Fruit fly (Drosophila melanogaster) whole organism, prepupa: ENCODE data around the gene Oat.

ENCODE experiments used
- Blimp-1 ChIP-seq: fragments of 200-800 bp; sonication (Bioruptor generic); optimal IDR thresholded peaks from 3 replicates; lab custom pipeline; 2017; ENCODE audit warnings: missing biosample characterization, missing genetic modification characterization, mild to moderate bottlenecking, moderate library complexity, missing genetic modification reagents
- CG11762 ChIP-seq: fragments of 200-800 bp; sonication (Bioruptor generic); optimal IDR thresholded peaks from 3 replicates; lab custom pipeline; 2016; ENCODE audit warnings: missing biosample characterization, missing genetic modification characterization; ENCODE audit not compliant: insufficient read depth
- CG1621 ChIP-seq: fragments of 200-800 bp; sonication (Bioruptor generic); optimal IDR thresholded peaks from 3 replicates; lab custom pipeline; 2018; ENCODE audit warnings: missing biosample characterization, mild to moderate bottlenecking, missing genetic modification characterization
- CG16779 ChIP-seq: fragments of 200-800 bp; sonication (Bioruptor generic); optimal IDR thresholded peaks from 3 replicates; lab custom pipeline; 2017; ENCODE audit warnings: missing biosample characterization, mild to moderate bottlenecking, missing genetic modification characterization
- CG3032 ChIP-seq: fragments of 200-800 bp; optimal IDR thresholded peaks from 2 replicates; lab custom pipeline; 2019; ENCODE audit warnings: missing biosample characterization, mild to moderate bottlenecking, missing genetic modification characterization, moderate library complexity
- CG31627 ChIP-seq: fragments of 200-800 bp; sonication (Bioruptor generic); optimal IDR thresholded peaks from 3 replicates; lab custom pipeline; 2016; ENCODE audit warnings: missing biosample characterization, missing genetic modification characterization
- CG34406 ChIP-seq: fragments of 200-800 bp; sonication (Bioruptor generic); optimal IDR thresholded peaks from 3 replicates; lab custom pipeline; 2016; ENCODE audit warnings: missing biosample characterization, missing genetic modification characterization
- CG3919 ChIP-seq: fragments of 200-800 bp; sonication (Bioruptor generic); optimal IDR thresholded peaks from 3 replicates; lab custom pipeline; 2016; ENCODE audit warnings: missing biosample characterization, missing genetic modification characterization
- CG4318 ChIP-seq: fragments of 200-800 bp; sonication (Bioruptor generic); optimal IDR thresholded peaks from 3 replicates; lab custom pipeline; 2017; ENCODE audit warnings: missing biosample characterization, mild to moderate bottlenecking, missing genetic modification characterization
- CG6276 ChIP-seq: fragments of 200-800 bp; sonication (Bioruptor generic); optimal IDR thresholded peaks from 2 replicates; lab custom pipeline; 2017; ENCODE audit warnings: missing biosample characterization, mild to moderate bottlenecking, missing genetic modification characterization
- CG6792 ChIP-seq: fragments of 200-800 bp; sonication (Bioruptor generic); optimal IDR thresholded peaks from 3 replicates; lab custom pipeline; 2016; ENCODE audit warnings: missing biosample characterization, missing genetic modification characterization
- CG6854 ChIP-seq: fragments of 200-800 bp; sonication (Bioruptor generic); optimal IDR thresholded peaks from 2 replicates; lab custom pipeline; 2017; ENCODE audit warnings: missing biosample characterization, mild to moderate bottlenecking, missing genetic modification characterization
- CG8119 ChIP-seq: fragments of 200-800 bp; sonication (Bioruptor generic); IDR thresholded peaks from 3 replicates; pipeline ENCODE4 v1.3.6; 2022; ENCODE audit warnings: missing biosample characterization, missing genetic modification characterization
- CG8319 ChIP-seq: fragments of 200-800 bp; sonication (Bioruptor generic); optimal IDR thresholded peaks from 3 replicates; lab custom pipeline; 2016; ENCODE audit warnings: missing biosample characterization, missing genetic modification characterization
- CG8632 ChIP-seq: fragments of 200-800 bp; sonication (Bioruptor generic); optimal IDR thresholded peaks from 3 replicates; lab custom pipeline; 2016; ENCODE audit warnings: missing biosample characterization, missing genetic modification characterization
- Eip75B ChIP-seq: fragments of 200-800 bp; sonication (Bioruptor generic); optimal IDR thresholded peaks from 3 replicates; lab custom pipeline; 2016; ENCODE audit warnings: missing biosample characterization, missing genetic modification characterization
- Eip93F ChIP-seq: fragments of 200-800 bp; sonication (Bioruptor generic); optimal IDR thresholded peaks from 2 replicates; lab custom pipeline; 2016; ENCODE audit warnings: missing biosample characterization, mild to moderate bottlenecking, missing genetic modification characterization
- Ets21C ChIP-seq: fragments of 200-800 bp; sonication (Bioruptor generic); optimal IDR thresholded peaks from 3 replicates; lab custom pipeline; 2016; ENCODE audit warnings: missing biosample characterization, missing genetic modification characterization
- Hr38 ChIP-seq: sonication (Bioruptor generic); optimal IDR thresholded peaks from 2 replicates; lab custom pipeline; 2016; ENCODE audit warnings: missing biosample characterization, missing genetic modification characterization
- Lpt ChIP-seq: fragments of 200-800 bp; sonication (Bioruptor generic); optimal IDR thresholded peaks from 3 replicates; lab custom pipeline; 2016; ENCODE audit warnings: missing biosample characterization, missing genetic modification characterization
- Smox ChIP-seq: fragments of 200-800 bp; sonication (Bioruptor generic); optimal IDR thresholded peaks from 3 replicates; lab custom pipeline; 2016; ENCODE audit warnings: missing biosample characterization, missing genetic modification characterization
- Sox102F ChIP-seq: fragments of 200-800 bp; sonication (Bioruptor generic); optimal IDR thresholded peaks from 2 replicates; lab custom pipeline; 2016; ENCODE audit warnings: missing biosample characterization, mild to moderate bottlenecking, missing genetic modification characterization
- Sox14 ChIP-seq: fragments of 200-800 bp; sonication (Bioruptor generic); optimal IDR thresholded peaks from 3 replicates; lab custom pipeline; 2016; ENCODE audit warnings: missing biosample characterization, missing genetic modification characterization
- achi ChIP-seq: fragments of 200-800 bp; sonication (Bioruptor generic); optimal IDR thresholded peaks from 3 replicates; lab custom pipeline; 2016; ENCODE audit warnings: missing biosample characterization, missing genetic modification characterization
- dac ChIP-seq: fragments of 200-800 bp; sonication (Bioruptor generic); optimal IDR thresholded peaks from 2 replicates; lab custom pipeline; 2017; ENCODE audit warnings: missing biosample characterization, mild to moderate bottlenecking, missing genetic modification characterization
- dsx ChIP-seq: fragments of 200-800 bp; optimal IDR thresholded peaks from 3 replicates; lab custom pipeline; 2019; ENCODE audit warnings: missing biosample characterization, mild to moderate bottlenecking, missing genetic modification characterization, moderate library complexity; ENCODE audit not compliant: poor library complexity, severe bottlenecking
- esn ChIP-seq: fragments of 200-800 bp; sonication (Bioruptor generic); optimal IDR thresholded peaks from 2 replicates; lab custom pipeline; 2016; ENCODE audit warnings: missing biosample characterization, mild to moderate bottlenecking, missing genetic modification characterization, moderate library complexity
- fd59A ChIP-seq: fragments of 200-800 bp; sonication (Bioruptor generic); optimal IDR thresholded peaks from 2 replicates; lab custom pipeline; 2017; ENCODE audit warnings: missing biosample characterization, mild to moderate bottlenecking, missing genetic modification characterization, missing genetic modification reagents
- lz ChIP-seq: fragments of 200-800 bp; sonication (Bioruptor generic); optimal IDR thresholded peaks from 3 replicates; lab custom pipeline; 2016; ENCODE audit warnings: missing biosample characterization, missing genetic modification characterization
- net ChIP-seq: fragments of 200-800 bp; sonication (Bioruptor generic); optimal IDR thresholded peaks from 3 replicates; lab custom pipeline; 2016; ENCODE audit warnings: missing biosample characterization, missing genetic modification characterization
- pdm3 ChIP-seq: fragments of 200-800 bp; sonication (Bioruptor generic); optimal IDR thresholded peaks from 3 replicates; lab custom pipeline; 2016; ENCODE audit warnings: missing biosample characterization, missing genetic modification characterization
- salr ChIP-seq, 2 experiments: fragments of 200-800 bp; sonication (Bioruptor generic); optimal IDR thresholded peaks; 3 replicates each; lab custom pipeline; 2016 to 2018; ENCODE audit warnings: missing biosample characterization in 2 of 2, missing genetic modification characterization in 2 of 2, mild to moderate bottlenecking in 1 of 2
- spab ChIP-seq: fragments of 200-800 bp; sonication (Bioruptor generic); optimal IDR thresholded peaks from 2 replicates; lab custom pipeline; 2017; ENCODE audit warnings: missing biosample characterization, mild to moderate bottlenecking, missing genetic modification characterization, missing genetic modification reagents
- ss ChIP-seq, 2 experiments: fragments of 200-800 bp; sonication (Bioruptor generic); optimal IDR thresholded peaks; 2 replicates in 1 of 2; 3 replicates in 1 of 2; lab custom pipeline; 2017 to 2018; ENCODE audit warnings: mild to moderate bottlenecking in 2 of 2, missing biosample characterization in 2 of 2, missing genetic modification characterization in 2 of 2, moderate library complexity in 1 of 2
- svp ChIP-seq: fragments of 200-800 bp; sonication (Bioruptor generic); peaks from one replicate; lab custom pipeline; 2016; ENCODE audit warnings: missing biosample characterization, missing genetic modification characterization
- topi ChIP-seq: fragments of 200-800 bp; sonication (Bioruptor generic); optimal IDR thresholded peaks from 3 replicates; lab custom pipeline; 2016; ENCODE audit warnings: missing biosample characterization, missing genetic modification characterization
- vri ChIP-seq: fragments of 200-800 bp; sonication (Bioruptor generic); optimal IDR thresholded peaks from 3 replicates; lab custom pipeline; 2016; ENCODE audit warnings: missing biosample characterization, mild to moderate bottlenecking, missing genetic modification characterization

Gene Oat

DNA sequence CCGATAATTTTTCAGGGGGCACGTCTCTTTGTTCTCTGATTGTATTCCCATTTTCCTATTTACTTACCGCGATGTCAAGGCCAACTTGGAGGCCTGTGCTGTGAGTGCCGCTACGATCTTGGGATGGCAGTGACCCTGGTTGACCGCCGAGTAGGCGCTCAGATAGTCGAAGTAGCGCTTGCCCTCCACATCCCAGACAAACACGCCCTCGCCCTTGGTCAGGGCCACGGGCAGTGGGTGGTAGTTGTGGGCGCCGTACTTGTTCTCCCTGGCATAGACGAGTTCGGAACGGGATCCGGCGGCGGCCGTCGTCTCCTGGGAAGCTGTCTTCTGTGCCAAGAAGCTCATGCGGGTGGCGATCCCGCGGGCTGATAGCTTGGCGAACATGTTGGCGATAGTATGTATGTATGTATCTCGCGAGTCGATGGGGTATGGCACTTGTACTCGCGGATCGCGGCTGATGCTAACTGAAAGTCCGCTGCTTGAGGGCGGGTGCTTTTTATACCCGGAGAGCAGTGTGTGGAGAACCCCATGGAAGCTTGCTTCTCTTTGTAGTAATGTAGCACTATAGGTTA, at the start of gene Oat:
Gene Oat, minus strand, starts transcription at position 478 of the 575 bp plus-strand sequence.
- TF ChIP-seq Eip93F (GFP tag; lab: Kevin White, UChicago): peak; percentile 17
- TF ChIP-seq CG1621 (tag; lab: Kevin White, UChicago): no peak
- peak; percentile 91 for TF ChIP-seq svp (GFP tag; lab: Kevin White, UChicago)
- TF ChIP-seq, all 60 proteins: peak for 2

DNA sequence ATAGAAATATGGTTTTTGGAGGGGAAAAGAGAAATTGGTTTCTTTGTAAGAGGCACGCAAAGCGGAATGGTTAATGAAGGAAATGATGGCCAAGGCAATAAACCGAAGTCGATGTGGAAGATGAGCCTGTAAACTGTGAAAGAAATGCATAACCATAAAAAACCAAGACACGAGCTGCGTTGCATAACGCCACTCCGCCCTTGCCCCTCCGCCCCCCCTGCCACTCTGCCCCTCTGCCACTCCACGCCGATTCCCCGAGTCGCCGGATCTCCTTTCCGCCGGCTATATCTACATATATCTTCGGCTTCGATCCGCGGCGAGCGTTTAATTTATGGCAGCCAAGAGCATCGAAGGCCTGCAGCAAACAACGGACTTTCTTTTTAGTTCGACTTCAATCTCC, 49.0 kb upstream of the Oat start:
- TF ChIP-seq topi (GFP tag; lab: Kevin White, UChicago) (no peak), Ets21C (GFP tag; lab: Kevin White, UChicago) (no peak), Blimp-1 (GFP tag; lab: Kevin White, UChicago) (peak; percentile 72), CG16779 (tag; lab: Kevin White, UChicago) (no peak), CG31627 (no peak), Eip75B (GFP tag; lab: Kevin White, UChicago) (no peak), fd59A (no peak), spab (GFP tag; lab: Kevin White, UChicago) (no peak), CG6276 (no peak), Eip93F (GFP tag; lab: Kevin White, UChicago) (no peak), CG11762 (GFP tag; lab: Kevin White, UChicago) (no peak), salr (GFP tag; optimal IDR thresholded peaks at IDR 0.05; lab: Kevin White, UChicago) (no peak), CG6792 (no peak), Sox102F (GFP tag; lab: Kevin White, UChicago) (no peak), CG3032 (no peak), ss (GFP tag; optimal IDR thresholded peaks at IDR 0.05; lab: Kevin White, UChicago) (no peak), net (GFP tag; lab: Kevin White, UChicago) (no peak), CG8632 (GFP tag; lab: Kevin White, UChicago) (no peak), lz (GFP tag; lab: Kevin White, UChicago) (no peak), CG4318 (GFP tag; lab: Kevin White, UChicago) (no peak), dac (GFP tag; lab: Kevin White, UChicago) (no peak), CG3919 (GFP tag; lab: Kevin White, UChicago) (no peak), CG8119 (GFP tag; lab: Robert Waterston, UW) (no peak), Sox14 (GFP tag; lab: Kevin White, UChicago) (no peak), Smox (no peak), CG1621 (tag; lab: Kevin White, UChicago) (no peak), CG8319 (GFP tag; lab: Kevin White, UChicago) (no peak), vri (GFP tag; lab: Kevin White, UChicago) (peak; percentile 15), pdm3 (no peak), dsx (GFP tag; lab: Kevin White, UChicago) (peak; percentile 21), esn (GFP tag; lab: Kevin White, UChicago) (no peak), CG34406 (GFP tag; lab: Kevin White, UChicago) (no peak), Lpt (no peak), CG6854 (GFP tag; lab: Kevin White, UChicago) (peak; percentile 45), achi (GFP tag; lab: Kevin White, UChicago) (no peak)
- TF ChIP-seq, all 60 proteins: peak for 4

DNA sequence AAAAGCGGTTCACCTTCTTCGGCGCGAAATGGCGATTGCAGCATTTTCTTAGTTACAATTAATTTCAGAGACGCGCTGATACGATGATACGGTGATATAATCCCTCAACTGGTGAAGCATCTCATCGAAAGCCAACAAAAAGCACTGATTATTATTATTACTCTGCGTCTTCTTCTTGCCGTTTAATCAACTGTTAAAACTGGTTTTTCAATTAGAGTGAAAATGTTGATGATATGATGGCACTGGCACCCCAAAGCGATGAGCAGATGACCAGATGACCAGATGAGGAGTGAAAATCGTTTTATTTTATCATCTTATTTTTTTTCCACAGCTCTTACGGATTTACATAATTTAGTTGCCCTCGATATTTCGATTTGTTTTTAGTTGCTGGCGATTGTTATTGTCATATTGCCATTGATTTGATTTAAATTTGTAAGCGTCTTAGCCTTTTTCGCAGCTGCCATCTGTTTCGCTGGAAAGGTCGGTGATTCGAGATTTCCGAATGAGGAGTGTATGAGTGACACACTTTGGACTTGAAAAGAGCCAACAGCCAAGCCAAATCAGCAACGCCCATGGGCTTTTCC, 47.8 kb upstream of the Oat start:
- no peak for TF ChIP-seq Hr38
